Worm (Caenorhabditis elegans) whole organism, early embryonic: ENCODE data around the gene abhd-5.2.

Experiments
- B0310.2 ChIP-seq: sonication (generic microtip); optimal IDR thresholded peaks from 2 replicates; lab custom pipeline; 2016; ENCODE audit warnings: mild to moderate bottlenecking, missing genetic modification characterization, missing compliant biosample characterization
- ama-1 ChIP-seq: fragments of 150-350 bp; optimal IDR thresholded peaks from 2 replicates; lab custom pipeline; 2014
- ceh-13 ChIP-seq: fragments of 200-800 bp; sonication (Bioruptor generic); optimal IDR thresholded peaks from 2 replicates; lab custom pipeline; 2018; ENCODE audit warnings: mild to moderate bottlenecking, missing genetic modification characterization, missing compliant biosample characterization
- ceh-36 ChIP-seq: sonication (generic microtip); optimal IDR thresholded peaks from 2 replicates; lab custom pipeline; 2016; ENCODE audit warnings: missing genetic modification characterization, inconsistent platforms, missing compliant biosample characterization
- ets-7 ChIP-seq: sonication (generic microtip); optimal IDR thresholded peaks from 2 replicates; lab custom pipeline; 2016; ENCODE audit warnings: missing genotype, missing genetic modification characterization, missing compliant biosample characterization
- flt-1 ChIP-seq: fragments of 200-800 bp; sonication (Bioruptor generic); IDR thresholded peaks from 2 replicates; pipeline ENCODE4 v1.3.6; 2022; ENCODE audit warnings: missing genetic modification characterization, missing compliant biosample characterization
- sea-1 ChIP-seq: fragments of 200-800 bp; sonication (Bioruptor generic); conservative IDR thresholded peaks from 2 replicates; pipeline ENCODE4 v1.3.6; 2022; ENCODE audit warnings: missing genetic modification characterization, missing compliant biosample characterization
- tbx-11 ChIP-seq: fragments of 200-800 bp; sonication (Bioruptor generic); IDR thresholded peaks from 2 replicates; pipeline ENCODE4 v1.3.6; 2022; ENCODE audit warnings: missing genetic modification characterization, missing compliant biosample characterization
- tra-4 ChIP-seq: sonication (generic microtip); optimal IDR thresholded peaks from 2 replicates; lab custom pipeline; 2017; ENCODE audit warnings: missing genetic modification characterization, missing compliant biosample characterization

DNA sequence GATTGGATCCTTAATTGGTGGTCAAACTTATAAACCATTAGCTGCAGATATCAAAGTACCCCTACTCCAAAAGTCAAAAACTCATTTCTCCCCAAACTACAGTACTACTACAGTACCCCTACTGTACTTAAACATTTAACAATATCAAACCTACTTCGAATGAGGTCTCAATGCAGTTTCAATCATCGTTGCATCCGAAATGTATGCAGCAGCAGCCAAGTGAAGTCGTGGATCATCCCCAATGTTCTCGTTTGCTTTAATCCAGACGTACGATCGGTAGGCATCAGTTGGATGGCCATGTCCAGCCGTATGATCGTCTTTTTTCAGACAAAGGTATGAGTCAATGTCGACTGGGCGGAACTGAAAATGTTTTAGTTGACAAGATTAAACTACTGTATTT lies 13.1 kb downstream of the abhd-5.2 start:
- TF ChIP-seq ama-1 (lab: Kevin White, UChicago) (no peak), ceh-13 (no peak), ceh-36 (tag; lab: Kevin White, UChicago) (no peak), B0310.2 (tag; lab: Kevin White, UChicago) (no peak), ets-7 (no peak), sea-1 (GFP tag; lab: Robert Waterston, UW) (no peak), tra-4 (tag; lab: Kevin White, UChicago) (no peak), tbx-11 (GFP tag; lab: Robert Waterston, UW) (no peak), flt-1 (GFP tag; lab: Robert Waterston, UW) (no peak)
